Fruit fly (Drosophila melanogaster) whole organism, prepupa: ENCODE results near the gene DppIII.
A peak's percentile ranks its signal among the peaks of the same experiment; 100 is the strongest.

Experiments
- Blimp-1 ChIP-seq: fragments of 200-800 bp; sonication (Bioruptor generic); optimal IDR thresholded peaks from 3 replicates; lab custom pipeline; 2017; ENCODE audit warnings: missing biosample characterization, missing genetic modification characterization, mild to moderate bottlenecking, moderate library complexity, missing genetic modification reagents
- CG10669 ChIP-seq: fragments of 200-800 bp; sonication (Bioruptor generic); optimal IDR thresholded peaks from 3 replicates; lab custom pipeline; 2018; ENCODE audit warnings: missing biosample characterization, mild to moderate bottlenecking, missing genetic modification characterization, moderate library complexity
- CG15336 ChIP-seq: fragments of 200-800 bp; sonication (Bioruptor generic); IDR thresholded peaks from 2 replicates; pipeline ENCODE4 v1.3.6; 2022; ENCODE audit warnings: missing biosample characterization, missing genetic modification characterization
- CG1621 ChIP-seq: fragments of 200-800 bp; sonication (Bioruptor generic); optimal IDR thresholded peaks from 3 replicates; lab custom pipeline; 2018; ENCODE audit warnings: missing biosample characterization, mild to moderate bottlenecking, missing genetic modification characterization
- CG3032 ChIP-seq: fragments of 200-800 bp; optimal IDR thresholded peaks from 2 replicates; lab custom pipeline; 2019; ENCODE audit warnings: missing biosample characterization, mild to moderate bottlenecking, missing genetic modification characterization, moderate library complexity
- CG32006 ChIP-seq: fragments of 200-800 bp; sonication (Bioruptor generic); optimal IDR thresholded peaks from 3 replicates; lab custom pipeline; 2017; ENCODE audit warnings: missing biosample characterization, mild to moderate bottlenecking, missing genetic modification characterization
- CG34406 ChIP-seq: fragments of 200-800 bp; sonication (Bioruptor generic); optimal IDR thresholded peaks from 3 replicates; lab custom pipeline; 2016; ENCODE audit warnings: missing biosample characterization, missing genetic modification characterization
- CG6276 ChIP-seq: fragments of 200-800 bp; sonication (Bioruptor generic); optimal IDR thresholded peaks from 2 replicates; lab custom pipeline; 2017; ENCODE audit warnings: missing biosample characterization, mild to moderate bottlenecking, missing genetic modification characterization
- CG6792 ChIP-seq: fragments of 200-800 bp; sonication (Bioruptor generic); optimal IDR thresholded peaks from 3 replicates; lab custom pipeline; 2016; ENCODE audit warnings: missing biosample characterization, missing genetic modification characterization
- CG8632 ChIP-seq: fragments of 200-800 bp; sonication (Bioruptor generic); optimal IDR thresholded peaks from 3 replicates; lab custom pipeline; 2016; ENCODE audit warnings: missing biosample characterization, missing genetic modification characterization
- CG9139 ChIP-seq: fragments of 200-800 bp; sonication (Bioruptor generic); optimal IDR thresholded peaks from 3 replicates; lab custom pipeline; 2017; ENCODE audit warnings: missing biosample characterization, mild to moderate bottlenecking, missing genetic modification characterization
- Ets21C ChIP-seq: fragments of 200-800 bp; sonication (Bioruptor generic); optimal IDR thresholded peaks from 3 replicates; lab custom pipeline; 2016; ENCODE audit warnings: missing biosample characterization, missing genetic modification characterization
- Ets96B ChIP-seq: fragments of 200-800 bp; optimal IDR thresholded peaks from 2 replicates; lab custom pipeline; 2019; ENCODE audit warnings: missing biosample characterization, mild to moderate bottlenecking, missing genetic modification characterization, moderate library complexity
- Gug ChIP-seq: fragments of 200-800 bp; sonication (Bioruptor generic); IDR thresholded peaks from 2 replicates; pipeline ENCODE4 v1.3.6; 2022; ENCODE audit warnings: missing biosample characterization, missing genetic modification characterization
- OdsH ChIP-seq: fragments of 200-800 bp; sonication (Bioruptor generic); optimal IDR thresholded peaks from 3 replicates; lab custom pipeline; 2016; ENCODE audit warnings: missing biosample characterization, missing genetic modification characterization
- Smox ChIP-seq: fragments of 200-800 bp; sonication (Bioruptor generic); optimal IDR thresholded peaks from 3 replicates; lab custom pipeline; 2016; ENCODE audit warnings: missing biosample characterization, missing genetic modification characterization
- Sox14 ChIP-seq: fragments of 200-800 bp; sonication (Bioruptor generic); optimal IDR thresholded peaks from 3 replicates; lab custom pipeline; 2016; ENCODE audit warnings: missing biosample characterization, missing genetic modification characterization
- Sox15 ChIP-seq: fragments of 200-800 bp; sonication (Bioruptor generic); optimal IDR thresholded peaks from 3 replicates; lab custom pipeline; 2016; ENCODE audit warnings: missing biosample characterization, missing genetic modification characterization
- acj6 ChIP-seq: fragments of 200-800 bp; sonication (Bioruptor generic); optimal IDR thresholded peaks from 3 replicates; lab custom pipeline; 2016; ENCODE audit warnings: missing biosample characterization, missing genetic modification characterization
- cyc ChIP-seq: fragments of 200-800 bp; sonication (Bioruptor generic); optimal IDR thresholded peaks from 3 replicates; lab custom pipeline; 2016; ENCODE audit warnings: missing biosample characterization, missing genetic modification characterization
- dac ChIP-seq: fragments of 200-800 bp; sonication (Bioruptor generic); optimal IDR thresholded peaks from 2 replicates; lab custom pipeline; 2017; ENCODE audit warnings: missing biosample characterization, mild to moderate bottlenecking, missing genetic modification characterization
- dsx ChIP-seq: fragments of 200-800 bp; optimal IDR thresholded peaks from 3 replicates; lab custom pipeline; 2019; ENCODE audit warnings: missing biosample characterization, mild to moderate bottlenecking, missing genetic modification characterization, moderate library complexity; ENCODE audit not compliant: poor library complexity, severe bottlenecking
- eg ChIP-seq: fragments of 200-800 bp; sonication (Bioruptor generic); IDR thresholded peaks from 3 replicates; pipeline ENCODE4 v1.3.6; 2022; ENCODE audit warnings: missing biosample characterization, missing genetic modification characterization
- fd59A ChIP-seq: fragments of 200-800 bp; sonication (Bioruptor generic); optimal IDR thresholded peaks from 2 replicates; lab custom pipeline; 2017; ENCODE audit warnings: missing biosample characterization, mild to moderate bottlenecking, missing genetic modification characterization, missing genetic modification reagents
- fd85E ChIP-seq: fragments of 200-800 bp; sonication (Bioruptor generic); optimal IDR thresholded peaks from 3 replicates; lab custom pipeline; 2016; ENCODE audit warnings: missing biosample characterization, missing genetic modification characterization
- fkh ChIP-seq: fragments of 200-800 bp; sonication (Bioruptor generic); optimal IDR thresholded peaks from 3 replicates; lab custom pipeline; 2017; ENCODE audit warnings: missing biosample characterization, mild to moderate bottlenecking, missing genetic modification characterization, moderate library complexity
- spab ChIP-seq: fragments of 200-800 bp; sonication (Bioruptor generic); optimal IDR thresholded peaks from 2 replicates; lab custom pipeline; 2017; ENCODE audit warnings: missing biosample characterization, mild to moderate bottlenecking, missing genetic modification characterization, missing genetic modification reagents
- svp ChIP-seq: fragments of 200-800 bp; sonication (Bioruptor generic); peaks from one replicate; lab custom pipeline; 2016; ENCODE audit warnings: missing biosample characterization, missing genetic modification characterization
- topi ChIP-seq: fragments of 200-800 bp; sonication (Bioruptor generic); optimal IDR thresholded peaks from 3 replicates; lab custom pipeline; 2016; ENCODE audit warnings: missing biosample characterization, missing genetic modification characterization

Gene DppIII

DNA sequence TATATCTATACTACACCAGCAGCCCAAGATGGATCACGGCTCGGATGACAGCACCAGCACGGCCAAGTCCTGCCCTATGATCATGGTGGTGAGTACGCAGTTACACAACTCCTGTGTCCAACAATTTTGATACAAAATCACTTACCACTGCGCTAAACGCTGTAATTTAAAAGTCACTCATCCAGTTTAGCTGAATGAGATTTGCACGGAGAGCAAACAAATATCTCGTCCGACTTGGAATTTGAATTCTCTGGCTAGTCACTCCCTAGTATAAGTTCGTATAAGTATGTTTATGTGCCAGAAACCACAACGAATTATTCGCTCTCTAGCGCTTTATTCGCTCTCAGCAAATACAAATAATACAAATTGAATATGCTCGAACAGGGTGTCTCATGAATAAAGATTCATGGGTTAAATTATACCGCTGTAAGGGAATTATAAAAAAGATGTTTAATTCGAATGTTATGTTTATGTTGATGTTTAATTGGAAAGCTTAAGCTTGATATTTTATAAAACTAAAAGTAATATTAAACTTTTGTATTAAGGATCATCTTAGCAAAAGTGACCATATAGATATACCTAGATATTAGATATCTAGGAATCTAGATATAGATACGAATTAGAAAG is 26.4 kb upstream of the DppIII start (continued):
- TF ChIP-seq CG8632 (GFP tag; lab: Kevin White, UChicago) (no peak), fd59A (no peak), Blimp-1 (GFP tag; lab: Kevin White, UChicago) (no peak), Ets21C (no peak), OdsH (GFP tag; lab: Kevin White, UChicago) (no peak), CG6792 (no peak)

DNA sequence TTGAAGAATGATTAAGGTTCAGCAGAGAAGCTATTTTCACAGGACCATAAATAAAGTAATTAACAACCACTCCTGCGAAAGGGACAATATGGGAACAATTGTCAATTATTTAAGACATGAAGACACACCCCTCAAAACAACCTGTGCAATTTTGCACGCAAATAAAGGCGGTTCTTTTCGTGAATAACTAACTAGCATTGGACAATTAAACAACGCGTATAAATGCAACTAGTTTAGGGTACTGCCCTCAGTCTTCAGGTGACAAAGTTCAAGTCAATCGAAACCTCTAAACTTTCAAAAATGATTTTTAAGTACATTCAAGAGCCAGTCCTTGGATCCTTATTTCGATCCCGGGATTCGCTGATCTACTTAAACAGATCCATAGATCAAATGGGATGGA is 22.8 kb upstream of the DppIII start, which contains the start of gene Or85a:
Gene Or85a (plus strand): TSS at position 301 of the 400 bp plus-strand sequence.
- TF ChIP-seq Sox14 (GFP tag; lab: Kevin White, UChicago): no peak
- no peak for TF ChIP-seq Gug (GFP tag; lab: Robert Waterston, UW)
- no peak for TF ChIP-seq Ets96B (tag; lab: Kevin White, UChicago)
- TF ChIP-seq fd85E (GFP tag; lab: Kevin White, UChicago): no peak
- TF ChIP-seq CG10669 (GFP tag; lab: Kevin White, UChicago): no peak

- TF ChIP-seq Smox: no peak
- no peak for TF ChIP-seq CG15336
- TF ChIP-seq CG34406 (GFP tag; lab: Kevin White, UChicago): no peak
- TF ChIP-seq CG3032: no peak
- TF ChIP-seq CG8632 (GFP tag; lab: Kevin White, UChicago): no peak
- no peak for TF ChIP-seq CG32006
- no peak for TF ChIP-seq CG6276 (GFP tag; lab: Kevin White, UChicago)
- no peak for TF ChIP-seq CG1621 (tag; lab: Kevin White, UChicago)
- no peak for TF ChIP-seq CG9139 (GFP tag; lab: Kevin White, UChicago)
- no peak for TF ChIP-seq Sox14 (GFP tag; lab: Kevin White, UChicago)
- TF ChIP-seq fd59A: no peak
- TF ChIP-seq CG6792: no peak
Measured at dm6 chr3R:8324016-8324415, 20.2 kb upstream of the DppIII start, which contains the start of gene CG7443. TSS of gene CG7443 (plus strand) at chr3R:8324316.

dm6 chr3R:8326884-8327283 is 17.3 kb upstream of the DppIII start:
- TF ChIP-seq fkh (peak; percentile 33), CG15336 (no peak)

DNA sequence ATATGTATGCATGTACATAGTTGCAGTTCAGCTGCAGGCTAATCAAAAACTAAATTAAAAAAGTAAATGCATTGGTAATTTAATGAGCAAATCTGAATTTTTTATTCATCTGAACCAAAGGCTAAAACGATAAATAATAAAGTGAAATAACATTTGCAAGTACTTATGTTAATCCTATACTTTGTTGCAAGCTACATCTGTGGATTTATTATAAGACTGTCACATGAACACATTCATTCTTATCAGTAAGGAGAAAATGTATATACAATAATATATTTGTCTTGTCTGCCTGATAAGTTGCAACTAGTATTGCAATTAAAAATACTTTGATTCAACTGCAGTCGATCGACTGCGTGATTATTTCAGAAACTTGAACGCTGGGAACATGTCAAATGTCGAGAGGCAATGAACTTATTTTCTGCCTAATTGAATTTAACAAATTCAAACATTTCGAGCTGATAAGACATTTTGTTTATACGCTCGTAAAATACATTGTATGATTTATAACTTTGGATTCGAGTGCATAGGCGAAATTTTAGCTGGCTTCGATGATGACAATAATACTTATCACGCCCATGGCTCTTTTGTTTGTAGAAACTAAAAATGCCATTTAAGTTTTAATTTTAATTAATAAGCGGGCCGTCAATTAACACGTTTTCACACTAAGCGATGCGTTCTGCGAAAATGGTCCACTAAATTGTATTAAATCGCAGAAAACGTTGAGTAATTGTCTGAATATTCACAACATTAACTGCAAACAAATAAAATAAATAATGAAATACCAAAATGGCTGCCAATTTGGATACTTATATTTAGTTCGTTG is 16.0 kb upstream of the DppIII start:
- TF ChIP-seq svp (GFP tag; lab: Kevin White, UChicago): peak; percentile 62
- TF ChIP-seq fd85E (GFP tag; lab: Kevin White, UChicago): no peak
- TF ChIP-seq cyc (GFP tag; lab: Kevin White, UChicago): no peak
- no peak for TF ChIP-seq CG34406 (GFP tag; lab: Kevin White, UChicago)
- TF ChIP-seq dsx (GFP tag; lab: Kevin White, UChicago): peak; percentile 93

DNA sequence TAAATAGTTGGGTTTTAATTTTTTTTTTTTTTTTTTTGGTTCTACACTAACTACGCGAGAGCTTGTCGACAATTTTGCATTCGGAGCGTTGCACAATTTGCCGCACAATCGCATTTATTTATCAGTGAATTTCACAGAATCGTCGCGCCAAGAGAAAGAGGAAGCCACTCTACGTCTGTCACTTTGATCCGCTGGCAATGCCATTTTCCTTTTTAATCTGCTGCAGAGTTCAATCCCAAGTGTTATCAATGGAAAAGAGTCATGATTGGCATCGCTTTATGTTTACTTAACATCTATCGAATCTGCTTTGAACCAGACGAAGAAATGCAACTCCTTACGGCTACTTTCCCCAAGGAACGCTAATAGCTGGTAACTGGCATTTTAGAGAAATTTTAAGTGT is 14.6 kb upstream of the DppIII start:
- TF ChIP-seq svp (GFP tag; lab: Kevin White, UChicago) (peak; percentile 99), acj6 (GFP tag; lab: Kevin White, UChicago) (no peak), spab (GFP tag; lab: Kevin White, UChicago) (no peak), Sox15 (GFP tag; lab: Kevin White, UChicago) (no peak), eg (GFP tag; lab: Robert Waterston, UW) (no peak), dac (GFP tag; lab: Kevin White, UChicago) (no peak), topi (GFP tag; lab: Kevin White, UChicago) (no peak), dsx (GFP tag; lab: Kevin White, UChicago) (peak; percentile 54), CG3032 (no peak), CG10669 (GFP tag; lab: Kevin White, UChicago) (no peak)
